Fruit fly (Drosophila melanogaster): ENCODE results near the gene Diap1.

Gene Diap1

DNA sequence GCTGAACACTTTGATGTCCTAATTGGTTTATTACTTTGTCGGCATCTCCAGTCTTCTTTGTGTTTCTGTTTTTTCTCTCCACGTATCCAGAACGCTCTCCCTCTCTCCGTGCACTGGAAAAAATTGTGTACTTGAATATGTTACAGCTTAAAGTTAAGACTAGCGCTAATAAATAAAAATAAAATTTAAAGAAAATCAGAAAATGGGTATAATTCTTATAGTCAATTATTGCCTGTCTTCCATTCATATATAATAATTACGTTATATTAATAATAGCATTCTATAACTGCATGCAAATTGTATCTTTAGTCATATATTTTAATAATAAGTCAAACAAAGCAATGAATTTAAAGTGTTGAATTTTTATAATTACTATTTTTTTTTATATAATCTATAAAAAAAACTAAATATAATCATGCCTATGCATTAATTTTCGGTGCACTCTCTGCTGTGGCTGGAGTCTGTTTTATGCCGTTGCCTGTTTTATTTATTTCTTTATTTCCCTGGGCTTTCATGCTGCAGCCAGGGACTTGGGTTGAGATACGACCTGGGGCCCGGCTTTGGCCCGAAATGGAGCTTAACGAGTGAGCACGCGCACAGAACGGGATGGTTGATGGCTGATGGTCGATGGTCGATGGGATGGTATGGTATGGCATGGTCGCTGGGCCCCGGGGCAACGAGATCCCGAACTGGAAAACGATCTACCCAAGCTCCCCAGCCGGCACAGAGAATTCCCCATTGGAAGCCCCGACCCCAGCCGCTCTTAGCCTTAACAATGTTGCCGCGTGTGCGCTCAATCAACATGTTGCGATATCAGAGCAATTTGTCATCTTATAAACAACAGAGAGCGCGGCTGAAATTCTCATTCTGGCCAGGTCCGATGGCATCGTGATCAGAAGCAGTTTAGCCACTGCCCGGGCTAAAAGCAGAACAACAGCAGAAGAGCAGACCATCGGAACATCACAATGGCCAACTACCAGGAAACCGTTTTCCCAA is 34.8 kb downstream of the Diap1 start (continued):
- TF ChIP-seq CG31441 (GFP tag; IDR thresholded peaks at IDR 0.05) (peak; percentile 58; the same call in 1 of the 2 replicates), D19B (GFP tag; optimal IDR thresholded peaks at IDR 0.05) (no peak), lmd (GFP tag; IDR thresholded peaks at IDR 0.05) (no peak), H15 (GFP tag; IDR thresholded peaks at IDR 0.05) (no peak), dan (GFP tag; IDR thresholded peaks at IDR 0.05) (no peak), gsb-n (tag; optimal IDR thresholded peaks at IDR 0.05) (peak; percentile 34), zen (tag; optimal IDR thresholded peaks at IDR 0.05) (no peak), knrl (GFP tag; IDR thresholded peaks at IDR 0.05; ENCODE audit: partially characterized antibody) (no peak), nerfin-2 (GFP tag; IDR thresholded peaks at IDR 0.05; ENCODE audit: partially characterized antibody) (no peak), ham (GFP tag; IDR thresholded peaks at IDR 0.05) (no peak), CG9215 (GFP tag; IDR thresholded peaks at IDR 0.05) (no peak), ac (GFP tag; optimal IDR thresholded peaks at IDR 0.05) (no peak), Six4 (GFP tag; optimal IDR thresholded peaks at IDR 0.05) (peak; percentile 1), ash1 (GFP tag; optimal IDR thresholded peaks at IDR 0.05) (no peak), Doc2 (GFP tag; IDR thresholded peaks at IDR 0.05) (no peak), CG8089 (GFP tag; optimal IDR thresholded peaks at IDR 0.05) (no peak), Atf-2 (GFP tag; optimal IDR thresholded peaks at IDR 0.05) (no peak), CG1602 (GFP tag; optimal IDR thresholded peaks at IDR 0.05) (no peak), CG6689 (GFP tag; IDR thresholded peaks at IDR 0.05) (no peak), CG1529 (GFP tag; optimal IDR thresholded peaks at IDR 0.05) (no peak), CG9609 (GFP tag; optimal IDR thresholded peaks at IDR 0.05) (no peak), Hsf (GFP tag; optimal IDR thresholded peaks at IDR 0.05) (no peak), Stat92E (GFP tag; optimal IDR thresholded peaks at IDR 0.05) (peak in 1 of 3 experiments; percentile 9), hbn (GFP tag; IDR thresholded peaks at IDR 0.05; ENCODE audit: partially characterized antibody) (no peak), schlank (tag; optimal IDR thresholded peaks at IDR 0.05) (no peak), ind (GFP tag; optimal IDR thresholded peaks at IDR 0.05) (no peak), vvl (GFP tag; IDR thresholded peaks at IDR 0.05) (0 out of 2 replicates have a peak, but pooled peaks have one; percentile 19), chif (GFP tag; optimal IDR thresholded peaks at IDR 0.05) (no peak), CG18262 (tag; optimal IDR thresholded peaks at IDR 0.05) (peak; percentile 87), dysf (GFP tag; IDR thresholded peaks at IDR 0.05) (0 out of 3 replicates have a peak, but pooled peaks have one; percentile 21), CG12769 (tag; optimal IDR thresholded peaks at IDR 0.05) (no peak), CG9727 (GFP tag; optimal IDR thresholded peaks at IDR 0.05) (peak; percentile 45), trem (tag; optimal IDR thresholded peaks at IDR 0.05) (peak; percentile 55), CG11247 (GFP tag; IDR thresholded peaks at IDR 0.05) (no peak), tll (GFP tag; optimal IDR thresholded peaks at IDR 0.05) (no peak), dpn (GFP tag; optimal IDR thresholded peaks at IDR 0.05) (no peak), Chrac-16 (GFP tag; optimal IDR thresholded peaks at IDR 0.05) (no peak), Sox100B (GFP tag; optimal IDR thresholded peaks at IDR 0.05) (peak; percentile 14), CG4328 (GFP tag; optimal IDR thresholded peaks at IDR 0.05) (no peak), slp2 (GFP tag; optimal IDR thresholded peaks at IDR 0.05) (no peak), CG5245 (GFP tag; optimal IDR thresholded peaks at IDR 0.05) (no peak), CG13296 (GFP tag; optimal IDR thresholded peaks at IDR 0.05) (no peak), bsh (GFP tag; optimal IDR thresholded peaks at IDR 0.05) (peak in 1 of 2 experiments; percentile 32), Mad (GFP tag; optimal IDR thresholded peaks at IDR 0.05) (no peak), Taf1 (GFP tag; IDR thresholded peaks at IDR 0.05) (no peak), CG8359 (GFP tag; optimal IDR thresholded peaks at IDR 0.05; ENCODE audit: borderline replicate concordance) (no peak), gce (GFP tag; IDR thresholded peaks at IDR 0.05) (no peak), al (GFP tag; IDR thresholded peaks at IDR 0.05) (no peak), MBD-R2 (GFP tag; IDR thresholded peaks at IDR 0.05) (no peak)
